Fruit fly (Drosophila melanogaster) whole organism, wandering third instar larva: ENCODE measurements around the gene fz4.

Experiments used
- CG32264 ChIP-seq: fragments of 200-800 bp; sonication (Bioruptor generic); optimal IDR thresholded peaks from 2 replicates; lab custom pipeline; 2016; ENCODE audit warnings: missing biosample characterization, missing genetic modification characterization
- Hnf4 ChIP-seq: fragments of 200-800 bp; sonication (Bioruptor generic); optimal IDR thresholded peaks from 2 replicates; lab custom pipeline; 2016; ENCODE audit warnings: missing biosample characterization, mild to moderate bottlenecking, missing genetic modification characterization
- Hr78 ChIP-seq: fragments of >200 bp; optimal IDR thresholded peaks from 2 replicates; lab custom pipeline; 2017; ENCODE audit warnings: missing biosample characterization, missing genetic modification characterization
- Hr83 ChIP-seq: fragments of 200-300 bp; sonication (Bioruptor generic); optimal IDR thresholded peaks from 2 replicates; lab custom pipeline; 2016; ENCODE audit warnings: missing biosample characterization, mild to moderate bottlenecking, missing genetic modification characterization, moderate library complexity; ENCODE audit not compliant: poor library complexity, severe bottlenecking
- Myc ChIP-seq: fragments of >200 bp; optimal IDR thresholded peaks from 2 replicates; lab custom pipeline; 2017
- N ChIP-seq: fragments of >200 bp; optimal IDR thresholded peaks from 2 replicates; lab custom pipeline; 2018; ENCODE audit warnings: missing biosample characterization, missing external identifiers, missing genetic modification characterization
- Sp1 ChIP-seq: fragments of 200-800 bp; sonication (Bioruptor generic); optimal IDR thresholded peaks from 3 replicates; lab custom pipeline; 2019; ENCODE audit warnings: missing biosample characterization, mild to moderate bottlenecking, missing genetic modification characterization, moderate library complexity
- dsf ChIP-seq: sonication (Bioruptor generic); optimal IDR thresholded peaks from 2 replicates; lab custom pipeline; 2016; ENCODE audit warnings: missing biosample characterization, missing genetic modification characterization, borderline replicate concordance
- lola ChIP-seq: fragments of >200 bp; optimal IDR thresholded peaks from 2 replicates; lab custom pipeline; 2017; ENCODE audit warnings: missing biosample characterization, missing genetic modification characterization
- pan ChIP-seq: fragments of >200 bp; optimal IDR thresholded peaks from 2 replicates; lab custom pipeline; 2017
- psq ChIP-seq: fragments of 200-800 bp; sonication (Bioruptor generic); optimal IDR thresholded peaks from 3 replicates; lab custom pipeline; 2017; ENCODE audit warnings: missing biosample characterization, mild to moderate bottlenecking, missing genetic modification characterization, moderate library complexity
- tai ChIP-seq: sonication (Bioruptor generic); optimal IDR thresholded peaks from 2 replicates; lab custom pipeline; 2016; ENCODE audit warnings: missing biosample characterization, missing genetic modification characterization

DNA sequence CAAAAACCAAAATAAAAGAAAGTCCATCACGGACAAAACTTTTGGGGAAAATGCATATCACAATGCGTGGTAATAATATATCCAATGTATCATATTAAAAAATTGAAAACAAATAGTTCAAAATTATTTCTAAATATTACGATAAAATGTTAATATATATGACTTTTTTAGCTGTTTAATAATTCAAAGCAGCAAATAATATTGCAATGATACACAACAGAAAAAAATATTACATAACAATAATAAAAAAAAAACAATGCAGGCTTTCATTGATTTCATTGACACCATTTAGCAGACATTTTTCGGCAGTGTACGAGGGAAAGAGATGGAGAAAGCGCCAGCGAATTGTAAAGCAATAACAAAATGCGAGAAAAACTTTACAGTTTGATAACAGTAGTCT is 15.3 kb downstream of the fz4 start:
- TF ChIP-seq CG32264 (GFP tag; lab: Kevin White, UChicago): no peak
- TF ChIP-seq Myc: no peak
- no peak for TF ChIP-seq N (GFP tag; lab: Kevin White, UChicago)
- no peak for TF ChIP-seq Hnf4 (GFP tag; lab: Kevin White, UChicago)
- TF ChIP-seq Sp1 (GFP tag; lab: Kevin White, UChicago): no peak
- TF ChIP-seq psq: no peak
- no peak for TF ChIP-seq tai (GFP tag; lab: Kevin White, UChicago)
- TF ChIP-seq pan (lab: Kevin White, UChicago): no peak
- no peak for TF ChIP-seq lola (GFP tag; lab: Kevin White, UChicago)
- TF ChIP-seq Hr78 (GFP tag; lab: Kevin White, UChicago): no peak
- TF ChIP-seq dsf (GFP tag; lab: Kevin White, UChicago): no peak
- TF ChIP-seq Hr83: no peak
